Fruit fly (Drosophila melanogaster) whole organism, embryonic: ENCODE data around the gene Zasp66.

Experiments used
- CG3726 ChIP-seq: fragments of 200-800 bp; sonication (Bioruptor generic); IDR thresholded peaks from 3 replicates; pipeline ENCODE4, ENCODE4 v1.3.6; 2022; ENCODE audit warnings: missing biosample characterization, missing genetic modification characterization
- fd96Cb ChIP-seq: fragments of 200-800 bp; sonication (Bioruptor generic); optimal IDR thresholded peaks from 2 replicates; lab custom pipeline; 2018; ENCODE audit warnings: missing biosample characterization, mild to moderate bottlenecking, missing genetic modification characterization, moderate library complexity
- slp2 ChIP-seq: fragments of 200-800 bp; sonication (Bioruptor generic); optimal IDR thresholded peaks from 2 replicates; lab custom pipeline; 2016; ENCODE audit warnings: missing biosample characterization, missing genetic modification characterization

DNA sequence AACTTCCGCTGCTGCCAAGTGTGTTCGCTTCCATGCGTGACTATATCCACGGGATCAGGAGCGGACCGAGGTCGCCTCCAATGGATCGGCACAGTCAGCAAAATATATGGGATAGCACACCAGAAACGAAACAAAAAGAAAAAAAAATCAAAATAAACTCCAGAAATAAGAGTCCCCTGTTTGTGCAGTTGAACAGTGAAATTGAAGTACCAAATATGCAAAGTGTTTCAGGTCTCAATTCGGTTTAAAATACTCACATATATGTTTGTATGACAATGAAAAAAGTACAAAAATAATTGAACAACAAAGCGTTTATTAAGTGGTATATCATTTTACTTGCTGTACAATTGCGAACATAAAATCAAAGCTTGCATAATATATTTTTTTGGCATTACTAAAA lies 35.4 kb downstream of the Zasp66 start:
- TF ChIP-seq slp2 (GFP tag; lab: Kevin White, UChicago) (no peak), fd96Cb (tag; lab: Kevin White, UChicago) (no peak), CG3726 (GFP tag; lab: Robert Waterston, UW) (no peak)
